Fruit fly (Drosophila melanogaster): Measurements from ENCODE around the gene Ctl2.

Gene Ctl2

dm6 chr3R:29157418-29158398 lies 34.5 kb downstream of the Ctl2 start, which contains the start of gene rdog (continued):
- peak; percentile 82 for TF ChIP-seq Hsf (GFP tag; optimal IDR thresholded peaks at IDR 0.05)
- peak; percentile 58 for TF ChIP-seq crc (GFP tag; optimal IDR thresholded peaks at IDR 0.05)
- no peak for TF ChIP-seq Hr39 (optimal IDR thresholded peaks at IDR 0.05)
- TF ChIP-seq CG10565 (GFP tag; optimal IDR thresholded peaks at IDR 0.05), result peak; percentile 49
- TF ChIP-seq tin (GFP tag; optimal IDR thresholded peaks at IDR 0.05), result peak; percentile 85
- peak; percentile 24 for TF ChIP-seq CG4328 (GFP tag; optimal IDR thresholded peaks at IDR 0.05)
- TF ChIP-seq CG18764 (GFP tag; optimal IDR thresholded peaks at IDR 0.05), result peak; percentile 62
- TF ChIP-seq tup (GFP tag; optimal IDR thresholded peaks at IDR 0.05), result peak; percentile 4
- peak; percentile 79 for TF ChIP-seq Fer1 (GFP tag; optimal IDR thresholded peaks at IDR 0.05)
- TF ChIP-seq CG4360 (GFP tag; IDR thresholded peaks at IDR 0.05), result no peak; the same call in none of the 2 replicates
- peak; percentile 89 for TF ChIP-seq CG9727 (GFP tag; optimal IDR thresholded peaks at IDR 0.05)
- no peak for TF ChIP-seq CG32772 (GFP tag; IDR thresholded peaks at IDR 0.05)
- no peak for TF ChIP-seq hb (GFP tag; IDR thresholded peaks at IDR 0.05; ENCODE audit: partially characterized antibody)
- peak; percentile 57 for TF ChIP-seq CG3847 (GFP tag; IDR thresholded peaks at IDR 0.05)
- peak; percentile 41 for TF ChIP-seq CG6254 (GFP tag; optimal IDR thresholded peaks at IDR 0.05)
- peak; percentile 49 for TF ChIP-seq vfl (GFP tag; optimal IDR thresholded peaks at IDR 0.05)
- TF ChIP-seq CG1647 (GFP tag; optimal IDR thresholded peaks at IDR 0.05), result peak; percentile 47
- TF ChIP-seq CG34422 (GFP tag; IDR thresholded peaks at IDR 0.05), result no peak
- peak; percentile 57 for TF ChIP-seq CG5245 (GFP tag; optimal IDR thresholded peaks at IDR 0.05)
- peak; percentile 73 for TF ChIP-seq CG18619 (GFP tag; optimal IDR thresholded peaks at IDR 0.05)
- TF ChIP-seq Mrtf (GFP tag; IDR thresholded peaks at IDR 0.05), result peak; percentile 35; the same call in 1 of the 3 replicates
- TF ChIP-seq CG11093 (GFP tag; IDR thresholded peaks at IDR 0.05), result 0 out of 3 replicates have a peak, but pooled peaks have one; percentile 43
- no peak for TF ChIP-seq CG7271 (tag; optimal IDR thresholded peaks at IDR 0.05)
- peak; percentile 73 for TF ChIP-seq CG8388 (GFP tag; optimal IDR thresholded peaks at IDR 0.05)
- peak; percentile 69 for TF ChIP-seq CG3163 (GFP tag; optimal IDR thresholded peaks at IDR 0.05)
- TF ChIP-seq CG13287 (GFP tag; IDR thresholded peaks at IDR 0.05; ENCODE audit: partially characterized antibody), result peak; percentile 35; the same call in 1 of the 2 replicates
- TF ChIP-seq Aef1 (GFP tag; IDR thresholded peaks at IDR 0.05), result peak; percentile 42; the same call in 1 of the 3 replicates
- TF ChIP-seq jumu (GFP tag; optimal IDR thresholded peaks at IDR 0.05), result peak; percentile 64
- no peak for TF ChIP-seq pfk (GFP tag; optimal IDR thresholded peaks at IDR 0.05)
- no peak for TF ChIP-seq CG2712 (tag; optimal IDR thresholded peaks at IDR 0.05)
- peak; percentile 42; the same call in 1 of the 2 replicates for TF ChIP-seq Rx (GFP tag; IDR thresholded peaks at IDR 0.05)
- peak; percentile 67 for TF ChIP-seq CG15514 (GFP tag; optimal IDR thresholded peaks at IDR 0.05)
- no peak; the same call in 1 of the 2 replicates for TF ChIP-seq Drgx (GFP tag; IDR thresholded peaks at IDR 0.05)
- peak; percentile 65 for TF ChIP-seq Dek (tag; optimal IDR thresholded peaks at IDR 0.05)
- no peak for TF ChIP-seq CG7372 (GFP tag; IDR thresholded peaks at IDR 0.05)
- peak; percentile 77 for TF ChIP-seq dysf (GFP tag; IDR thresholded peaks at IDR 0.05)
- TF ChIP-seq CG18599 (GFP tag; optimal IDR thresholded peaks at IDR 0.05), result peak; percentile 76
- peak; percentile 50; the same call in 1 of the 3 replicates for TF ChIP-seq zfh1 (GFP tag; IDR thresholded peaks at IDR 0.05)
- TF ChIP-seq Hr78 (GFP tag; optimal IDR thresholded peaks at IDR 0.05), result no peak
- no peak for TF ChIP-seq br (optimal IDR thresholded peaks at IDR 0.05)
- TF ChIP-seq mld (GFP tag; IDR thresholded peaks at IDR 0.05; ENCODE audit: partially characterized antibody), result no peak
- no peak for TF ChIP-seq nmo (GFP tag; optimal IDR thresholded peaks at IDR 0.05)
- peak; percentile 73 for TF ChIP-seq tap (tag; optimal IDR thresholded peaks at IDR 0.05)
- peak; percentile 84 for TF ChIP-seq Chrac-16 (GFP tag; optimal IDR thresholded peaks at IDR 0.05)
- TF ChIP-seq E2f2 (GFP tag; IDR thresholded peaks at IDR 0.05), result peak; percentile 43; the same call in 1 of the 2 replicates
- no peak; the same call in 1 of the 2 replicates for TF ChIP-seq Gsc (GFP tag; IDR thresholded peaks at IDR 0.05)
- TF ChIP-seq ash1 (GFP tag; optimal IDR thresholded peaks at IDR 0.05), result no peak
- peak; percentile 68 for TF ChIP-seq croc (GFP tag; conservative IDR thresholded peaks at IDR 0.05)
